Worm (Caenorhabditis elegans) whole organism, mixed stage, embryonic: Measurements from ENCODE around the gene F56A8.3.

Experiments used
- ceh-43 ChIP-seq: fragments of 200-800 bp; sonication (Bioruptor generic); optimal IDR thresholded peaks from 2 replicates; lab custom pipeline; 2018; ENCODE audit warnings: mild to moderate bottlenecking, missing genetic modification characterization, moderate library complexity, missing compliant biosample characterization
- elt-3 ChIP-seq: fragments of 150-350 bp; optimal IDR thresholded peaks from 2 replicates; lab custom pipeline; 2014; ENCODE audit warnings: missing biosample characterization, missing genetic modification characterization
- nhr-2 ChIP-seq: fragments of 150-350 bp; optimal IDR thresholded peaks from 2 replicates; lab custom pipeline; 2014; ENCODE audit warnings: missing biosample characterization, missing genetic modification characterization
- nhr-28 ChIP-seq: fragments of 150-350 bp; optimal IDR thresholded peaks from 2 replicates; lab custom pipeline; 2014; ENCODE audit warnings: missing biosample characterization, missing genetic modification characterization
- tbx-8 ChIP-seq: fragments of 200-800 bp; sonication (Bioruptor generic); optimal IDR thresholded peaks from 2 replicates; lab custom pipeline; 2018; ENCODE audit warnings: mild to moderate bottlenecking, missing genetic modification characterization, moderate library complexity, missing compliant biosample characterization

- TF ChIP-seq ceh-43 (GFP tag; lab: Kevin White, UChicago) (no peak), nhr-2 (no peak), elt-3 (tag; lab: Kevin White, UChicago) (no peak), tbx-8 (GFP tag; lab: Kevin White, UChicago) (no peak), nhr-28 (tag; lab: Kevin White, UChicago) (no peak)
These were observed 48.9 kb downstream of the F56A8.3 start for ce11 chrIII:13305537-13305936.
